Worm (Caenorhabditis elegans): ENCODE measurements around the gene dgtr-1.

DNA sequence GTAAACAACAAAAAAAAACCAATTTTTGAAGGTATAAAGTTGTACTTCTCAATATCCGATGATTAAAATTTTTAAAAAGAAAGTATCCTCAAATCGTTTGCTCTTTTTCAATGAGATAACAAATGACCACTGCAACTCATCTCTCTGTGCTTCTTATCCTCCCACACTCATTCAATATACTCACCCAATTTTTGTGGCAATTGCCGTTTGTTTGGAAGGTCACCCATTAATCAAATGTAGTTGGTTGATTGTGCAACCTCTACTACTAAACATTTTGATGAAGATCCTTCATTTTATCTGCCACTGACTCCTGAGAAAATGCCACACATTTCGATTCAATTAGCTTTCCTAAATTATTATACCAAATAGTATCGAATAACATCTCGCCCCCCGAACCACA is 29.2 kb upstream of the dgtr-1 start:
- no peak for TF ChIP-seq him-1 (tag; optimal IDR thresholded peaks at IDR 0.05)
- no peak for TF ChIP-seq dao-5 (tag; optimal IDR thresholded peaks at IDR 0.05)
- TF ChIP-seq W03F9.2 (tag; optimal IDR thresholded peaks at IDR 0.05) = no peak
